Fruit fly (Drosophila melanogaster) whole organism, pupa: Measurements from ENCODE around the gene CG32271.

Experiments
- CG10348 ChIP-seq: fragments of 200-800 bp; sonication (Bioruptor generic); IDR thresholded peaks from 2 replicates; pipeline ENCODE4 v1.3.6; 2022; ENCODE audit warnings: missing biosample characterization, missing genetic modification characterization
- CG12605 ChIP-seq: fragments of 200-800 bp; sonication (Bioruptor generic); IDR thresholded peaks from 2 replicates; pipeline ENCODE4 v1.3.6; 2022; ENCODE audit warnings: missing biosample characterization, missing genetic modification characterization
- CG13204 ChIP-seq: fragments of 200-800 bp; sonication (Bioruptor generic); optimal IDR thresholded peaks from 2 replicates; lab custom pipeline; 2018; ENCODE audit warnings: missing biosample characterization, mild to moderate bottlenecking, missing genetic modification characterization, moderate library complexity
- CG14655 ChIP-seq: fragments of 200-800 bp; sonication (Bioruptor generic); optimal IDR thresholded peaks from 3 replicates; lab custom pipeline; 2017; ENCODE audit warnings: mild to moderate bottlenecking, missing biosample characterization, missing genetic modification reagents, missing genetic modification characterization
- CG15710 ChIP-seq: fragments of 200-800 bp; sonication (Bioruptor generic); optimal IDR thresholded peaks from 2 replicates; lab custom pipeline; 2018; ENCODE audit warnings: missing biosample characterization, mild to moderate bottlenecking, missing genetic modification characterization, moderate library complexity
- CG17806 ChIP-seq: fragments of 200-800 bp; sonication (Bioruptor generic); optimal IDR thresholded peaks from 2 replicates; lab custom pipeline; 2018; ENCODE audit warnings: missing biosample characterization, mild to moderate bottlenecking, missing genetic modification characterization, moderate library complexity
- CG32121 ChIP-seq: fragments of 200-800 bp; sonication (Bioruptor generic); IDR thresholded peaks from 2 replicates; pipeline ENCODE4 v1.3.6; 2022; ENCODE audit warnings: missing biosample characterization, missing genetic modification characterization
- CG34367 ChIP-seq: fragments of 200-800 bp; sonication (Bioruptor generic); optimal IDR thresholded peaks from 2 replicates; lab custom pipeline; 2018; ENCODE audit warnings: missing biosample characterization, mild to moderate bottlenecking, missing genetic modification characterization
- CG4496 ChIP-seq: fragments of 200-800 bp; sonication (Bioruptor generic); IDR thresholded peaks from 3 replicates; pipeline ENCODE4 v1.3.6; 2022; ENCODE audit warnings: missing biosample characterization, missing genetic modification characterization
- CG8159 ChIP-seq: fragments of 200-800 bp; sonication (Bioruptor generic); optimal IDR thresholded peaks from 3 replicates; lab custom pipeline; 2018; ENCODE audit warnings: missing biosample characterization, mild to moderate bottlenecking, missing genetic modification characterization, moderate library complexity
- CG8301 ChIP-seq: fragments of 200-800 bp; sonication (Bioruptor generic); optimal IDR thresholded peaks from 2 replicates; lab custom pipeline; 2018; ENCODE audit warnings: missing biosample characterization, mild to moderate bottlenecking, missing genetic modification characterization
- CG9948 ChIP-seq: fragments of 200-800 bp; sonication (Bioruptor generic); optimal IDR thresholded peaks from 2 replicates; lab custom pipeline; 2018; ENCODE audit warnings: missing biosample characterization, mild to moderate bottlenecking, missing genetic modification characterization, moderate library complexity
- D1 ChIP-seq: fragments of 200-800 bp; sonication (Bioruptor generic); optimal IDR thresholded peaks from 2 replicates; lab custom pipeline; 2018; ENCODE audit warnings: missing biosample characterization, mild to moderate bottlenecking, missing genetic modification characterization, moderate library complexity
- EcR ChIP-seq: fragments of 200-800 bp; sonication (Bioruptor generic); optimal IDR thresholded peaks from 3 replicates; lab custom pipeline; 2019; ENCODE audit warnings: missing biosample characterization, missing genetic modification characterization, mild to moderate bottlenecking, moderate library complexity, missing genetic modification reagents
- Ets98B ChIP-seq: fragments of 200-800 bp; sonication (Bioruptor generic); IDR thresholded peaks from 2 replicates; pipeline ENCODE4 v1.3.6; 2022; ENCODE audit warnings: missing biosample characterization, missing genetic modification characterization
- Pif1A ChIP-seq: fragments of 200-800 bp; sonication (Bioruptor generic); optimal IDR thresholded peaks from 3 replicates; lab custom pipeline; 2016; ENCODE audit warnings: missing biosample characterization, missing genetic modification characterization
- Pif1B ChIP-seq: fragments of 200-800 bp; sonication (Bioruptor generic); optimal IDR thresholded peaks from 3 replicates; lab custom pipeline; 2016; ENCODE audit warnings: missing biosample characterization, missing genetic modification characterization
- Snoo ChIP-seq: fragments of 200-800 bp; sonication (Bioruptor generic); optimal IDR thresholded peaks from 3 replicates; lab custom pipeline; 2017; ENCODE audit warnings: missing biosample characterization, mild to moderate bottlenecking, missing genetic modification characterization, inconsistent platforms
- fd96Ca ChIP-seq: fragments of 200-800 bp; sonication (Bioruptor generic); IDR thresholded peaks from 3 replicates; pipeline ENCODE4 v1.3.6; 2022; ENCODE audit warnings: missing biosample characterization, missing genetic modification characterization
- gl ChIP-seq: fragments of 200-800 bp; sonication (Bioruptor generic); optimal IDR thresholded peaks from 2 replicates; lab custom pipeline; 2018; ENCODE audit warnings: missing biosample characterization, mild to moderate bottlenecking, missing genetic modification characterization
- rn ChIP-seq: fragments of 200-800 bp; sonication (Bioruptor generic); IDR thresholded peaks from 2 replicates; pipeline ENCODE4 v1.3.6; 2022; ENCODE audit warnings: missing biosample characterization, missing genetic modification characterization

The CG32271 gene

dm6 chr3L:3248714-3249663, 46.0 kb upstream of the CG32271 start:
- TF ChIP-seq fd96Ca (GFP tag; lab: Robert Waterston, UW) (peak; percentile 82; the same call in 2 of the 3 replicates), CG12605 (GFP tag; lab: Robert Waterston, UW) (peak; percentile 72), rn (GFP tag; lab: Robert Waterston, UW) (peak; percentile 66; the same call in 1 of the 2 replicates), Pif1B (GFP tag; lab: Kevin White, UChicago) (peak; percentile 94), CG32121 (GFP tag; lab: Robert Waterston, UW) (peak; percentile 83), CG8301 (tag; lab: Kevin White, UChicago) (peak; percentile 91), CG15710 (tag; lab: Kevin White, UChicago) (peak; percentile 98), CG17806 (tag; lab: Kevin White, UChicago) (peak; percentile 95), CG14655 (GFP tag; lab: Kevin White, UChicago) (peak; percentile 93), Pif1A (GFP tag; lab: Kevin White, UChicago) (peak; percentile 96), Snoo (peak; percentile 47), D1 (tag; lab: Kevin White, UChicago) (peak; percentile 97), gl (tag; lab: Kevin White, UChicago) (peak; percentile 84), CG34367 (peak; percentile 96), CG9948 (tag; lab: Kevin White, UChicago) (peak; percentile 98), CG8159 (tag; lab: Kevin White, UChicago) (peak; percentile 99), CG13204 (GFP tag; lab: Kevin White, UChicago) (peak; percentile 94), Ets98B (GFP tag; lab: Robert Waterston, UW) (peak; percentile 69), EcR (GFP tag; lab: Kevin White, UChicago) (peak; percentile 90), CG4496 (GFP tag; lab: Robert Waterston, UW) (peak; percentile 67), CG10348 (GFP tag; lab: Robert Waterston, UW) (no peak; the same call in 1 of the 2 replicates)

DNA sequence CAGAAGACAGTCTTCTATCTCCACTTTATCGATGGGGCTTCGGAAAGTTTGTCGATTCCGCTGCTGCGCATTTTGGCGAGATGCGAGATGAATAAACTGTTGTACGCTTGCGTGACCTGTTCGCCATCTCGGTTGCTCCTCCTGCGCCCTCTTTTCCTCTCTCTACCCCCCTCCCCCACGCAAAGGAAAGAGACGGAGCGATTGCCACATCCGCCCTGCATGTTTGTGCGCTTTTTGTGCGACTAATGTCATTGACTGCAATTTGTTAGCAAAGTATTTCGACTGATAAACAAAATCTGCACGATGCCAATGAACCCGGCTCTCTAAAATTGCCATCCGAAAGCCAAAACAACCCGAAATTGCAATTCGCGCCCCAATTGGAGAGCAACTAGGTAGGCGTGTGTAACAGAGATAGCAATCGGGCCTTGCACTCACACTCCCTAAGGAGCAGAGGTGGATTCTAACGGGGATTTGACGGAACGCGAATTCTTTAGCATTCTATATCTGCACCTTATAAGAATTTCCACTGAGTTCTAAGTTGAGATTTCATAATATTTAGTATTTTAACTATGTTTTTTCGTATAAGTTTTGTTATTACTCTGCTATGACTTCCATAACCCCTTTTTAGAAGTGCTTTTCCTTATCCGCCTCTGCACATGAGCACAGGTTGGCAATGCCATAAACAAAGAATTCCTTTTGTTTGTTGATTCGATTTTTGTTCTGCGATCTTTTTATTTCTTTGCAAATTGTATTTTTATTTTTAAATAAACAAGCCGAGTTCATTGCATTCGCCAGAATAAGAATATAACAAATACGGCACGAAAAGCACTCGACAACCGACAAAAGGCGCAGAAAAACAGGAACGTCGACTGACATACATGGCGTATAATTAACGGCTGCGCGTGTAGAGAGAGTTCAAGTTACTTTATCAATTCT, 44.4 kb upstream of the CG32271 start, which contains the start of gene CG43389:
CG43389 (plus strand) TSS at position 886 of the 936 bp plus-strand sequence.
- TF ChIP-seq EcR (GFP tag; lab: Kevin White, UChicago) (peak; percentile 86), CG10348 (GFP tag; lab: Robert Waterston, UW) (peak; percentile 64), CG12605 (GFP tag; lab: Robert Waterston, UW) (peak; percentile 27; the same call in 1 of the 2 replicates), CG15710 (tag; lab: Kevin White, UChicago) (peak; percentile 96), Snoo (peak; percentile 97), CG4496 (GFP tag; lab: Robert Waterston, UW) (peak; percentile 77), CG9948 (tag; lab: Kevin White, UChicago) (peak; percentile 85), CG13204 (GFP tag; lab: Kevin White, UChicago) (peak; percentile 82), CG17806 (tag; lab: Kevin White, UChicago) (peak; percentile 88), CG32121 (GFP tag; lab: Robert Waterston, UW) (peak; percentile 74; the same call in 1 of the 2 replicates), CG14655 (GFP tag; lab: Kevin White, UChicago) (peak; percentile 76), Pif1B (GFP tag; lab: Kevin White, UChicago) (peak; percentile 76), Ets98B (GFP tag; lab: Robert Waterston, UW) (peak; percentile 81), D1 (tag; lab: Kevin White, UChicago) (peak; percentile 43), CG8159 (tag; lab: Kevin White, UChicago) (peak; percentile 92), fd96Ca (GFP tag; lab: Robert Waterston, UW) (peak; percentile 83; the same call in 2 of the 3 replicates), CG8301 (tag; lab: Kevin White, UChicago) (peak; percentile 56), CG34367 (peak; percentile 92), Pif1A (GFP tag; lab: Kevin White, UChicago) (peak; percentile 82), rn (GFP tag; lab: Robert Waterston, UW) (peak; percentile 53), gl (tag; lab: Kevin White, UChicago) (peak; percentile 90)

- peak; percentile 99 for TF ChIP-seq Pif1A (GFP tag; lab: Kevin White, UChicago)
- TF ChIP-seq CG8159 (tag; lab: Kevin White, UChicago) = peak; percentile 99
- 0 out of 2 replicates have a peak, but pooled peaks have one; percentile 27 for TF ChIP-seq CG10348 (GFP tag; lab: Robert Waterston, UW)
- TF ChIP-seq EcR (GFP tag; lab: Kevin White, UChicago) = peak; percentile 100
- TF ChIP-seq CG13204 (GFP tag; lab: Kevin White, UChicago) = peak; percentile 99
- TF ChIP-seq CG8301 (tag; lab: Kevin White, UChicago) = peak; percentile 87
- TF ChIP-seq fd96Ca (GFP tag; lab: Robert Waterston, UW) = peak; percentile 96
- TF ChIP-seq rn (GFP tag; lab: Robert Waterston, UW) = peak; percentile 91
- TF ChIP-seq CG12605 (GFP tag; lab: Robert Waterston, UW) = peak; percentile 99
- peak; percentile 99 for TF ChIP-seq CG15710 (tag; lab: Kevin White, UChicago)
- TF ChIP-seq D1 (tag; lab: Kevin White, UChicago) = peak; percentile 97
- TF ChIP-seq Pif1B (GFP tag; lab: Kevin White, UChicago) = peak; percentile 99
- peak; percentile 97 for TF ChIP-seq CG4496 (GFP tag; lab: Robert Waterston, UW)
- peak; percentile 92 for TF ChIP-seq CG32121 (GFP tag; lab: Robert Waterston, UW)
- peak; percentile 96 for TF ChIP-seq CG9948 (tag; lab: Kevin White, UChicago)
- TF ChIP-seq CG17806 (tag; lab: Kevin White, UChicago) = peak; percentile 98
- peak; percentile 99 for TF ChIP-seq Snoo
- TF ChIP-seq Ets98B (GFP tag; lab: Robert Waterston, UW) = peak; percentile 94
- TF ChIP-seq CG34367 = peak; percentile 98
- peak; percentile 100 for TF ChIP-seq gl (tag; lab: Kevin White, UChicago)
- peak; percentile 96 for TF ChIP-seq CG14655 (GFP tag; lab: Kevin White, UChicago)
- TF ChIP-seq, all 21 proteins: peak for 21
Observed at dm6 chr3L:3246378-3247129, 43.6 kb upstream of the CG32271 start.
